Worm (Caenorhabditis elegans) whole organism, mixed stage, embryonic: Measurements from ENCODE around the gene cnc-2.

ENCODE experiments used
- M03D4.4 ChIP-seq: sonication (generic microtip); optimal IDR thresholded peaks from 2 replicates; lab custom pipeline; 2017; ENCODE audit warnings: mild to moderate bottlenecking, missing genetic modification characterization, missing compliant biosample characterization
- ceh-39 ChIP-seq: fragments of 150-350 bp; optimal IDR thresholded peaks from 2 replicates; lab custom pipeline; 2014; ENCODE audit warnings: missing biosample characterization, missing genetic modification characterization
- ceh-83 ChIP-seq: fragments of 200-800 bp; sonication (Bioruptor generic); optimal IDR thresholded peaks from 2 replicates; lab custom pipeline; 2018; ENCODE audit warnings: mild to moderate bottlenecking, missing genetic modification characterization, missing compliant biosample characterization
- ces-1 ChIP-seq: fragments of 150-350 bp; optimal IDR thresholded peaks from 2 replicates; lab custom pipeline; 2014; ENCODE audit warnings: missing biosample characterization, missing genetic modification reagents, missing genetic modification characterization
- drap-1 ChIP-seq: fragments of 200-800 bp; sonication (Bioruptor generic); optimal IDR thresholded peaks from 3 replicates; lab custom pipeline; 2018; ENCODE audit warnings: mild to moderate bottlenecking, missing genetic modification characterization, missing compliant biosample characterization
- elt-1 ChIP-seq: sonication (generic microtip); optimal IDR thresholded peaks from 2 replicates; lab custom pipeline; 2017; ENCODE audit warnings: missing genetic modification characterization, mild to moderate bottlenecking, missing compliant biosample characterization, antibody characterized with exemption, moderate library complexity, borderline replicate concordance; ENCODE audit not compliant: insufficient read depth
- elt-3 ChIP-seq: fragments of 150-350 bp; optimal IDR thresholded peaks from 2 replicates; lab custom pipeline; 2014; ENCODE audit warnings: missing biosample characterization, missing genetic modification characterization
- flh-1 ChIP-seq: fragments of 200-800 bp; sonication (Bioruptor generic); optimal IDR thresholded peaks from 2 replicates; lab custom pipeline; 2018; ENCODE audit warnings: mild to moderate bottlenecking, missing genetic modification characterization, moderate library complexity, missing compliant biosample characterization
- ham-2 ChIP-seq: fragments of 200-800 bp; sonication (Bioruptor generic); optimal IDR thresholded peaks from 2 replicates; lab custom pipeline; 2018; ENCODE audit warnings: mild to moderate bottlenecking, missing genetic modification characterization, missing compliant biosample characterization
- hlh-1 ChIP-seq: fragments of 150-350 bp; optimal IDR thresholded peaks from 2 replicates; lab custom pipeline; 2014; ENCODE audit warnings: missing biosample characterization, missing genetic modification reagents, missing genetic modification characterization
- lin-13 ChIP-seq: fragments of 150-350 bp; optimal IDR thresholded peaks from 2 replicates; lab custom pipeline; 2014; ENCODE audit warnings: missing biosample characterization, missing genetic modification characterization
- lin-32 ChIP-seq: fragments of 200-800 bp; sonication (Bioruptor generic); optimal IDR thresholded peaks from 2 replicates; lab custom pipeline; 2018; ENCODE audit warnings: mild to moderate bottlenecking, missing genetic modification characterization, missing compliant biosample characterization
- lsy-2 ChIP-seq: fragments of 150-350 bp; optimal IDR thresholded peaks from 2 replicates; lab custom pipeline; 2014; ENCODE audit warnings: missing biosample characterization, missing genetic modification characterization
- mab-5 ChIP-seq: fragments of 150-350 bp; optimal IDR thresholded peaks from 2 replicates; lab custom pipeline; 2014; ENCODE audit warnings: missing biosample characterization, missing genetic modification characterization
- mep-1 ChIP-seq: fragments of 150-350 bp; optimal IDR thresholded peaks from 2 replicates; lab custom pipeline; 2017; ENCODE audit warnings: missing biosample characterization, missing genetic modification reagents, missing genetic modification characterization, inconsistent platforms
- mls-2 ChIP-seq: sonication (generic microtip); optimal IDR thresholded peaks from 2 replicates; lab custom pipeline; 2016; ENCODE audit warnings: mild to moderate bottlenecking, missing genetic modification characterization, moderate library complexity, missing compliant biosample characterization
- nhr-2 ChIP-seq: fragments of 150-350 bp; optimal IDR thresholded peaks from 2 replicates; lab custom pipeline; 2014; ENCODE audit warnings: missing biosample characterization, missing genetic modification characterization
- nhr-237 ChIP-seq: fragments of 150-350 bp; optimal IDR thresholded peaks from 2 replicates; lab custom pipeline; 2014; ENCODE audit warnings: missing biosample characterization, missing genetic modification characterization
- nhr-28 ChIP-seq: fragments of 150-350 bp; optimal IDR thresholded peaks from 2 replicates; lab custom pipeline; 2014; ENCODE audit warnings: missing biosample characterization, missing genetic modification characterization
- nhr-76 ChIP-seq: sonication (generic microtip); optimal IDR thresholded peaks from 2 replicates; lab custom pipeline; 2017; ENCODE audit warnings: missing biosample characterization, missing genetic modification characterization
- pha-4 ChIP-seq: fragments of 150-350 bp; optimal IDR thresholded peaks from 2 replicates; lab custom pipeline; 2018; ENCODE audit warnings: missing biosample characterization, missing genetic modification reagents, missing genetic modification characterization
- sem-2 ChIP-seq: fragments of 200-800 bp; sonication (Bioruptor generic); optimal IDR thresholded peaks from 2 replicates; lab custom pipeline; 2018; ENCODE audit warnings: mild to moderate bottlenecking, missing genetic modification characterization, missing compliant biosample characterization
- snpc-4 ChIP-seq: fragments of 150-350 bp; optimal IDR thresholded peaks from 2 replicates; lab custom pipeline; 2014; ENCODE audit warnings: missing biosample characterization, missing genetic modification characterization
- tbx-8 ChIP-seq: fragments of 200-800 bp; sonication (Bioruptor generic); optimal IDR thresholded peaks from 2 replicates; lab custom pipeline; 2018; ENCODE audit warnings: mild to moderate bottlenecking, missing genetic modification characterization, moderate library complexity, missing compliant biosample characterization
- unc-120 ChIP-seq: sonication (generic microtip); optimal IDR thresholded peaks from 2 replicates; lab custom pipeline; 2017; ENCODE audit warnings: missing genetic modification characterization, missing compliant biosample characterization; ENCODE audit not compliant: poor library complexity, severe bottlenecking
- unc-62 ChIP-seq: fragments of 150-350 bp; optimal IDR thresholded peaks from 2 replicates; lab custom pipeline; 2014; ENCODE audit warnings: missing biosample characterization, missing genetic modification reagents, missing genetic modification characterization
- zip-8 ChIP-seq: fragments of 150-350 bp; optimal IDR thresholded peaks from 2 replicates; lab custom pipeline; 2014; ENCODE audit warnings: missing biosample characterization, missing genetic modification characterization
- ztf-11 ChIP-seq: fragments of 150-350 bp; optimal IDR thresholded peaks from 2 replicates; lab custom pipeline; 2014; ENCODE audit warnings: missing biosample characterization, missing genetic modification characterization

cnc-2 gene

DNA sequence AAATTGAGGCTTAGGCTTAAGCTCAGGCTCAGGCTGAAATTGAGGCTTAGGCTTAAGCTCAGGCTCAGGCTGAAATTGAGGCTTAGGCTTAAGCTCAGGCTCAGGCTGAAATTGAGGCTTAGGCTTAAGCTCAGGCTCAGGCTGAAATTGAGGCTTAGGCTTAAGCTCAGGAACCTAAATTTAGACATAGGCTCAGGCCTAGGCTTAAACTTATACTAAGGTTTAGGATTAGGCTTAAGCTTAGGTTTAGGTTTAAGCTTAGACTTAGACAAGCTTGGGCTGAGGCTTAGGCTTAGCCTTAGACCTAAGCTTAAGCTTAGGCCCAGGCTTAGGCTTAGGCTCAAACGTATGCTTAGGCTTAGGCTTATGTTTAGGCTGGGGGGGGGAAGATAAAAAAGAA is 40.9 kb upstream of the cnc-2 start:
- TF ChIP-seq ham-2 (GFP tag; lab: Kevin White, UChicago), result peak; percentile 22

DNA sequence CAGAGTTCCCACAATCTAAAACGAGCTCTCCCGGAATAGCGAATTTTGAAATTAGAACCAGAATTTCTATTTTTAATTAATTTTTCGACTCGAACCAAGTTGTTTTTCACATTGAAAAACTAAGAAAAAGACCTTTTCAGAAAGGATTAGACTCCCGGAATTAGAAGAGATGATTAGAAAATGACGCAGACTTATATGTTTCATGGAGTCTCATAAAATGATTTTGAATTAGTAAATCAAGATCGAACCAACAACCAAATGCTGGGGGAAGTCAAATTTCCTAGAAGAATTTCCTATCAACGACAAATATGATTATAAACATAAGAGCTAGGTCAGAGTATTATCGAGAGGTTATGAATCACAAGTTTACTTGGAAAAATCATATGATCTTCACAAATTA is 38.7 kb upstream of the cnc-2 start:
- TF ChIP-seq lin-32 (GFP tag; lab: Kevin White, UChicago) (no peak), sem-2 (GFP tag; lab: Kevin White, UChicago) (no peak), drap-1 (GFP tag; lab: Kevin White, UChicago) (no peak), unc-62 (no peak), tbx-8 (GFP tag; lab: Kevin White, UChicago) (no peak), ces-1 (GFP tag; lab: Kevin White, UChicago) (no peak), nhr-28 (tag; lab: Kevin White, UChicago) (no peak), M03D4.4 (tag; lab: Kevin White, UChicago) (no peak)

DNA sequence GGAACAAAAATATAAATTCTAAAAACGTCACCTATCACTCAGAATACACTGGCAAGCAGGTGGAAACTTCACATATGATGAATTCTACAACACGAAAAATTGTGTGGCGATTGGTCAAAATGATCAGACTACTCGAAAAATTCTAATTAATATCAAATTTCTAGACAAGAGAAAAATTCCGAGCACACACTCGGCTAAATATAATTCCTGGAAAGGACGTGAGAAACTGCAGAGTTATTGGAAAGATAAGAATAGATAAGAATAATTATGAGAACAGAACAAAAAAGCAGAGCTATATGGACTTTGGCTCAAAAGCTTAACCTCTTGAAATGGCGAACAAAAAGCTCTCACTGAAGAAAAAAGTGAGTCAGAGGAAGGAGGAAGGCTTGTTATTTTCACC is 37.3 kb upstream of the cnc-2 start:
- TF ChIP-seq lin-13 (tag; lab: Kevin White, UChicago), result no peak

DNA sequence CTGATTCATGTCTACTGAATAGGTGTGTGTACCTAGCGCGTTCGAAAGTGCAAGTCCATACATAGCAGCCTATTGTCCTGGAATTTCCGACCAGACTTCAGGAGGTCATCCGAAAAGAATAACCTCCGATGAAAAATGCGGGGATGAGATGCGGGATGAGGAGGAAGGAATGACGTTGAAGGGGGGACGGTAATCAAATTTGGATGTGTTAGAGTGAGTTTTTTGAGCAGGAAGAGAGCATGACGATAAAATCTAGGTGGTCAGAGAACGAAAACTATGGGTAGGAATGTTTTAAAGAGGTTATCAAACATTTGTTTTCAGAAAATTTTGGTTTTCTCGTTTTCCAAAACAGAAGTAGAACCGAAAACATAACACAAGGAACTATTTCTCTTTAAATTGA is 36.0 kb upstream of the cnc-2 start:
- TF ChIP-seq unc-62 (no peak), M03D4.4 (tag; lab: Kevin White, UChicago) (no peak), hlh-1 (no peak), nhr-237 (tag; lab: Kevin White, UChicago) (no peak), pha-4 (tag; lab: Kevin White, UChicago) (no peak), elt-3 (tag; lab: Kevin White, UChicago) (no peak), sem-2 (GFP tag; lab: Kevin White, UChicago) (no peak), nhr-2 (tag; lab: Kevin White, UChicago) (no peak), zip-8 (tag; lab: Kevin White, UChicago) (no peak), tbx-8 (GFP tag; lab: Kevin White, UChicago) (no peak), ceh-83 (GFP tag; lab: Kevin White, UChicago) (no peak), mls-2 (tag; lab: Kevin White, UChicago) (no peak), mab-5 (tag; lab: Kevin White, UChicago) (no peak), flh-1 (GFP tag; lab: Kevin White, UChicago) (no peak), lin-13 (tag; lab: Kevin White, UChicago) (no peak), snpc-4 (no peak), nhr-28 (tag; lab: Kevin White, UChicago) (no peak)

DNA sequence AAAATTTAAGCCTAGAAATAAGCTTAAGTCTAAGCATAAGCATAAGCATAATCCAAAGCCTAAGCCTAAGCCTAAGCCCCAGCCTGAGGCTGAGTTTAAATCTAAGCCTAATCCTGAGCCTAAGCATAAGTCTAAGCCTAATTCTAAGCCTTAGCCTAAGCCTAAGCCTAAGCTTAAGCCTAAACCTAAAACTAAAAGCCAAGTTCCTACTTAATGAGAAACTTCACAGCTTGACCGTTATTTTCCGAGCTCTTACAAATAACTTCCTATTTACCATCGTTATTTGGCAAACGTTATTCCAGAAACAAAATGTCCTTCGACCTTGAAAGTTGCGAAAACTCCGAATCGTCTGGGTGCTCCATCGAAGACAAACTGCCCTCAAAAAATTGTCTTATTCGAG is 31.8 kb upstream of the cnc-2 start, which contains the start of gene C38C3.4:
Gene C38C3.4 (plus strand): TSS at position 301 of the 400 bp plus-strand sequence.
- TF ChIP-seq ceh-39 (no peak), unc-120 (tag; lab: Kevin White, UChicago) (no peak), ces-1 (GFP tag; lab: Kevin White, UChicago) (no peak), nhr-76 (tag; lab: Kevin White, UChicago) (no peak), pha-4 (tag; lab: Kevin White, UChicago) (no peak), nhr-2 (tag; lab: Kevin White, UChicago) (no peak), lsy-2 (tag; lab: Kevin White, UChicago) (no peak), tbx-8 (GFP tag; lab: Kevin White, UChicago) (no peak), flh-1 (GFP tag; lab: Kevin White, UChicago) (no peak), mep-1 (tag; lab: Kevin White, UChicago) (no peak), nhr-237 (tag; lab: Kevin White, UChicago) (no peak), mls-2 (tag; lab: Kevin White, UChicago) (no peak), elt-1 (tag; lab: Kevin White, UChicago) (no peak), ham-2 (GFP tag; lab: Kevin White, UChicago) (no peak), drap-1 (GFP tag; lab: Kevin White, UChicago) (no peak), nhr-28 (tag; lab: Kevin White, UChicago) (no peak), ztf-11 (no peak)

DNA sequence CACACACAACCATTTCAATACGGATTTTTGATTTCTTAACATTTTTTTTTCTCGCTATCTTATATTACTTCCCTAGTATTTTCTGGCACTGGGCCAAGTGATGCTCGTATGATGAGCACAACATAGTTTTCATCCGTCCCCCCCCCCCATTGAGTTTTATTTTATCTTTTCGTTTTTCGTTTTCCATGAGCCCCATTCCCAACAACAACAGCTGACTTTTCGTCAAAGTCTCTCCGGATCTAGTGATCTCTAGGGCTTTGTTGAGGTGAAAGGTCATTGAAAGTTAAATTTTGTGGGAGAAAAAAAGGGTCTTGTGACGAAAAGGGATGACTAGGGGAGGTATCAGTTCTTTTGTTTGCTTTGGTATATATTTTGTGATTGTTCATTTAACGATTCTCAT is 30.9 kb upstream of the cnc-2 start:
- TF ChIP-seq nhr-76 (tag; lab: Kevin White, UChicago) (no peak), drap-1 (GFP tag; lab: Kevin White, UChicago) (no peak), hlh-1 (peak; percentile 69), sem-2 (GFP tag; lab: Kevin White, UChicago) (no peak), ztf-11 (no peak)
